Worm (Caenorhabditis elegans) whole organism, L1 larva: Measurements from ENCODE around the gene F42G2.5.

ENCODE experiments used
- C04F5.9 ChIP-seq: sonication (generic microtip); optimal IDR thresholded peaks from 2 replicates; lab custom pipeline; 2016; ENCODE audit warnings: missing genetic modification characterization, missing compliant biosample characterization
- C34B4.2 ChIP-seq: sonication (generic microtip); optimal IDR thresholded peaks from 2 replicates; lab custom pipeline; 2017; ENCODE audit warnings: mild to moderate bottlenecking, missing genetic modification characterization, missing compliant biosample characterization
- alr-1 ChIP-seq: fragments of 200-800 bp; sonication (Bioruptor generic); optimal IDR thresholded peaks from 2 replicates; lab custom pipeline; 2018; ENCODE audit warnings: borderline replicate concordance, mild to moderate bottlenecking, missing genetic modification characterization, missing compliant biosample characterization
- ama-1 ChIP-seq: fragments of 150-350 bp; optimal IDR thresholded peaks from 2 replicates; lab custom pipeline; 2014
- blmp-1 ChIP-seq: fragments of 150-350 bp; optimal IDR thresholded peaks from 2 replicates; lab custom pipeline; 2014; ENCODE audit warnings: missing biosample characterization, missing genetic modification characterization
- ceh-63 ChIP-seq: fragments of 200-800 bp; sonication (Bioruptor generic); optimal IDR thresholded peaks from 2 replicates; lab custom pipeline; 2018; ENCODE audit warnings: mild to moderate bottlenecking, missing genetic modification characterization, missing compliant biosample characterization
- ceh-82 ChIP-seq, 3 experiments: fragments of 150-350 bp in 1 of 3; sonication (generic microtip) in 2 of 3; optimal IDR thresholded peaks; 2 replicates each; lab custom pipeline; 2014 to 2017; ENCODE audit warnings: missing biosample characterization in 3 of 3, missing genetic modification characterization in 3 of 3
- ceh-88 ChIP-seq: fragments of 200-800 bp; sonication (Bioruptor generic); IDR thresholded peaks from 2 replicates; pipeline ENCODE4 v1.3.6; 2022; ENCODE audit warnings: missing genetic modification characterization, missing compliant biosample characterization
- ceh-90 ChIP-seq: sonication (generic microtip); optimal IDR thresholded peaks from 2 replicates; lab custom pipeline; 2016; ENCODE audit warnings: missing genetic modification characterization, missing compliant biosample characterization
- dpl-1 ChIP-seq, 3 experiments: fragments of 150-350 bp in 2 of 3; sonication (generic microtip) in 1 of 3; optimal IDR thresholded peaks; 2 replicates each; lab custom pipeline; 2014 to 2017; ENCODE audit warnings: missing biosample characterization in 3 of 3, missing genetic modification characterization in 3 of 3, missing genetic modification reagents in 3 of 3
- efl-1 ChIP-seq, 4 experiments: fragments of 150-350 bp; optimal IDR thresholded peaks in 3 of 4; peaks in 1 of 4; 1 replicate in 1 of 4; 2 replicates in 3 of 4; lab custom pipeline; 2014; ENCODE audit warnings: missing biosample characterization in 2 of 4, missing genetic modification characterization in 2 of 4, missing genetic modification reagents in 2 of 4
- efl-3 ChIP-seq: fragments of 200-800 bp; sonication (Bioruptor generic); optimal IDR thresholded peaks from 2 replicates; lab custom pipeline; 2018; ENCODE audit warnings: mild to moderate bottlenecking, missing genetic modification characterization, missing compliant biosample characterization
- elt-2 ChIP-seq: sonication (generic microtip); optimal IDR thresholded peaks from 2 replicates; lab custom pipeline; 2016; ENCODE audit warnings: missing genetic modification characterization, mild to moderate bottlenecking, inconsistent platforms, missing compliant biosample characterization, missing genetic modification reagents
- fos-1 ChIP-seq: fragments of 150-350 bp; optimal IDR thresholded peaks from 2 replicates; lab custom pipeline; 2014; ENCODE audit warnings: missing biosample characterization, missing genetic modification characterization
- hpl-2 ChIP-seq: fragments of 150-350 bp; optimal IDR thresholded peaks from 2 replicates; lab custom pipeline; 2014; ENCODE audit warnings: missing biosample characterization, missing genetic modification reagents, missing genetic modification characterization
- irx-1 ChIP-seq: sonication (generic microtip); optimal IDR thresholded peaks from 2 replicates; lab custom pipeline; 2016; ENCODE audit warnings: missing genetic modification characterization, missing compliant biosample characterization
- lin-14 ChIP-seq: fragments of 200-800 bp; sonication (Bioruptor generic); optimal IDR thresholded peaks from 2 replicates; lab custom pipeline; 2018; ENCODE audit warnings: mild to moderate bottlenecking, missing genetic modification characterization, moderate library complexity, missing compliant biosample characterization
- lir-3 ChIP-seq: sonication (generic microtip); optimal IDR thresholded peaks from 2 replicates; lab custom pipeline; 2016; ENCODE audit warnings: mild to moderate bottlenecking, missing genetic modification characterization, moderate library complexity, missing compliant biosample characterization; ENCODE audit not compliant: poor library complexity
- nhr-19 ChIP-seq: fragments of 200-800 bp; sonication (Bioruptor generic); conservative IDR thresholded peaks from 2 replicates; pipeline ENCODE4 v1.3.6; 2022; ENCODE audit warnings: missing genetic modification characterization, missing compliant biosample characterization
- nhr-20 ChIP-seq: sonication (generic microtip); optimal IDR thresholded peaks from 2 replicates; lab custom pipeline; 2016; ENCODE audit warnings: mild to moderate bottlenecking, missing genetic modification characterization, missing compliant biosample characterization
- nhr-237 ChIP-seq: fragments of 150-350 bp; optimal IDR thresholded peaks from 2 replicates; lab custom pipeline; 2014; ENCODE audit warnings: missing biosample characterization, missing genetic modification characterization
- nhr-47 ChIP-seq: sonication (generic microtip); optimal IDR thresholded peaks from 2 replicates; lab custom pipeline; 2016; ENCODE audit warnings: mild to moderate bottlenecking, missing genetic modification characterization, moderate library complexity, missing compliant biosample characterization
- nhr-77 ChIP-seq: fragments of 150-350 bp; optimal IDR thresholded peaks from 2 replicates; lab custom pipeline; 2014; ENCODE audit warnings: missing biosample characterization, missing genetic modification characterization
- nhr-84 ChIP-seq: sonication (generic microtip); optimal IDR thresholded peaks from 2 replicates; lab custom pipeline; 2017; ENCODE audit warnings: missing biosample characterization, missing genetic modification characterization
- nhr-85 ChIP-seq: sonication (generic microtip); peaks from one replicate; lab custom pipeline; 2016; ENCODE audit warnings: missing genetic modification characterization, inconsistent platforms, missing compliant biosample characterization
- nhr-90 ChIP-seq: sonication (generic microtip); optimal IDR thresholded peaks from 2 replicates; lab custom pipeline; 2016; ENCODE audit warnings: mild to moderate bottlenecking, missing genetic modification characterization, missing compliant biosample characterization; ENCODE audit not compliant: poor library complexity
- pax-3 ChIP-seq: fragments of 200-800 bp; sonication (Bioruptor generic); optimal IDR thresholded peaks from 2 replicates; lab custom pipeline; 2018; ENCODE audit warnings: mild to moderate bottlenecking, missing genetic modification characterization, moderate library complexity, missing compliant biosample characterization
- pqm-1 ChIP-seq: sonication (generic microtip); optimal IDR thresholded peaks from 3 replicates; lab custom pipeline; 2017; ENCODE audit warnings: missing biosample characterization, missing genetic modification characterization
- rnt-1 ChIP-seq: sonication (generic microtip); optimal IDR thresholded peaks from 2 replicates; lab custom pipeline; 2016; ENCODE audit warnings: mild to moderate bottlenecking, missing genetic modification characterization, moderate library complexity, missing compliant biosample characterization
- skn-1 ChIP-seq: fragments of 150-350 bp; optimal IDR thresholded peaks from 2 replicates; lab custom pipeline; 2014; ENCODE audit warnings: missing biosample characterization, missing genetic modification characterization
- snu-23 ChIP-seq: sonication (generic microtip); optimal IDR thresholded peaks from 2 replicates; lab custom pipeline; 2016; ENCODE audit warnings: missing genetic modification characterization, missing compliant biosample characterization
- sptf-1 ChIP-seq: fragments of 150-350 bp; optimal IDR thresholded peaks from 2 replicates; lab custom pipeline; 2014; ENCODE audit warnings: missing biosample characterization, missing genetic modification characterization
- sup-37 ChIP-seq: fragments of 200-800 bp; sonication (Bioruptor generic); optimal IDR thresholded peaks from 2 replicates; lab custom pipeline; 2018; ENCODE audit warnings: mild to moderate bottlenecking, missing genetic modification characterization, missing compliant biosample characterization
- swsn-7 ChIP-seq: sonication (generic microtip); optimal IDR thresholded peaks from 2 replicates; lab custom pipeline; 2016; ENCODE audit warnings: missing genetic modification characterization, missing compliant biosample characterization
- tlp-1 ChIP-seq: fragments of 150-350 bp; optimal IDR thresholded peaks from 2 replicates; lab custom pipeline; 2014; ENCODE audit warnings: missing biosample characterization, missing genetic modification characterization
- unc-30 ChIP-seq: sonication (generic microtip); optimal IDR thresholded peaks from 2 replicates; lab custom pipeline; 2017; ENCODE audit warnings: missing biosample characterization, missing genetic modification characterization
- unc-62 ChIP-seq: fragments of 150-350 bp; optimal IDR thresholded peaks from 2 replicates; lab custom pipeline; 2014; ENCODE audit warnings: missing biosample characterization, missing genetic modification reagents, missing genetic modification characterization
- vab-15 ChIP-seq: sonication (generic microtip); optimal IDR thresholded peaks from 2 replicates; lab custom pipeline; 2017; ENCODE audit warnings: missing genotype, mild to moderate bottlenecking, missing genetic modification characterization, missing compliant biosample characterization
- ztf-11 ChIP-seq, 2 experiments: sonication (generic microtip); optimal IDR thresholded peaks; 2 replicates each; lab custom pipeline; 2016 to 2017; ENCODE audit warnings: missing genetic modification characterization in 2 of 2, missing biosample characterization in 1 of 2, missing compliant biosample characterization in 1 of 2
- ztf-4 ChIP-seq: fragments of 150-350 bp; optimal IDR thresholded peaks from 2 replicates; lab custom pipeline; 2014; ENCODE audit warnings: missing biosample characterization, missing genetic modification characterization

Gene F42G2.5

DNA sequence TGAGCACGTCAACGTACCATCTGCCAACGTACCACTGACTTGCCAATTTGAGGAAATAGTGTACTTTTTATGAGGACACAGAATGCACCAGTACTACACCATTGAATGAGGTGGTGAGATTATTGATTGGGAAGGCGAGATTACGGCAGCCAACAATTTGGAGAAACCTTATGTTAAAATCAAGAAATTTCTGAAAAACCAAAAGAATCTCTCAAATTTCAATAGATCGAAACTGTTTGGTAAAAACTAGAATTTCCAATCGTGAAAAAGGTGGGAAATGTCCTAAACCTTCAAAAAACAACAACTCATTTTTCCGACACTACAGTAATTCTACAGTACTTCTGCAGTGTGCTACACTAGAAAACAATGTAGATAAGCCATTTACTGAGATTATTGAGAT, 14.2 kb upstream of the F42G2.5 start, which contains the start of gene ceh-86:
TSS of gene ceh-86 (minus strand) at position 101 of the 400 bp plus-strand sequence.
- TF ChIP-seq fos-1 (tag; lab: Kevin White, UChicago) (no peak), C34B4.2 (tag; lab: Kevin White, UChicago) (no peak), ceh-88 (no peak), nhr-20 (tag; lab: Kevin White, UChicago) (no peak), nhr-19 (GFP tag; lab: Robert Waterston, UW) (no peak), pax-3 (tag; lab: Kevin White, UChicago) (no peak), swsn-7 (tag; lab: Kevin White, UChicago) (no peak), vab-15 (tag; lab: Kevin White, UChicago) (no peak), efl-3 (no peak), nhr-84 (tag; lab: Kevin White, UChicago) (no peak)

DNA sequence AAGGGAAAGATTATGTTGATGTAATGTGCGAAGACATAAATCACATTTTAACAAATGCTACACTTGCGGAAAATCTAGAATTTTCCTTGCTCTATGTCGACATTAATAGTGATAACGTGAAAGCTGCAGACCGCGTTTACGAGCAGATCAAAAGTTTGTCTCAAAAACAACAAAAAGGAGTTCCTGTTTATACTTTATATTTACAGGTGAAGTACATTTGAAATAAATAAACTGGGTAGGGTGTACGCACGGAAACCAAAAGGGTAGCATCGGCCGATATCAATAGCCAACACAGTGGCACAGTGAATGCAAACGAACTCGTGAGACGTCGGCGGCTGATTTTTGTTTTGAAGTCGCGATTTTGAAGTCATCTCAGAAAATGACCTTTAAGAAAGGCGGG, 4.6 kb upstream of the F42G2.5 start:
- no peak for TF ChIP-seq efl-1 (optimal IDR thresholded peaks at IDR 0.05; lab: Kevin White, UChicago)
- TF ChIP-seq efl-1 (GFP tag; optimal IDR thresholded peaks at IDR 0.05 in 1 of 2; lab: Kevin White, UChicago): peak in 1 of 2 experiments; percentile 38
- TF ChIP-seq pqm-1 (tag; lab: Kevin White, UChicago): no peak

- no peak for TF ChIP-seq C34B4.2 (tag; lab: Kevin White, UChicago)
- TF ChIP-seq, all 84 proteins: peak for 0
Measured at ce11 chrII:2421905-2422304, 4.1 kb upstream of the F42G2.5 start, which contains the start of gene F42G2.2. Gene F42G2.2, plus strand, starts transcription at chrII:2422205.

DNA sequence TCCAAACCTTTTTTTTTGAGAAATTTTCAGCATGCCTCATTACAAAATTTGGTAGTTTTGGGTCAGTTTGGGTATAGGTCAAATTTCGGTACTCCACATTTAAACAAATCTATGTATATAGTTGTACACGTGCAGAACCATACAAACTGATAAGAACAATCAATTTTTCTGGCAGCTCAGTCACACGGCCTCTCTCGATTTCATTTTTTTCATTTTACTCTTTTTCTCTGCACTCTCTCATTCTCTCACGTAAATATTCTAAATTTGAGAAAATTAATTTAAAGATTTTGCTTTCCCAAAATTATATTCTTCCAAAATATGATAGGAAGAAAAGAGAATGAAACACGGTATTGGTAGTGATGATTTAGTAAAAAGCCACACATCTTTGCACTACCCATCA, 3.4 kb upstream of the F42G2.5 start:
- TF ChIP-seq hpl-2 (GFP tag; lab: Kevin White, UChicago): no peak
- TF ChIP-seq unc-62: no peak
- TF ChIP-seq ceh-90: no peak
- no peak for TF ChIP-seq rnt-1 (tag; lab: Kevin White, UChicago)
- TF ChIP-seq nhr-47: no peak
- peak; percentile 22 for TF ChIP-seq elt-2 (tag; lab: Kevin White, UChicago)
- no peak for TF ChIP-seq nhr-90 (tag; lab: Kevin White, UChicago)
- no peak for TF ChIP-seq nhr-77 (tag; lab: Kevin White, UChicago)
- TF ChIP-seq, all 84 proteins: peak for 1

ce11 chrII:2420685-2421084, 2.9 kb upstream of the F42G2.5 start:
- TF ChIP-seq elt-2 (tag; lab: Kevin White, UChicago) (peak; percentile 42), hpl-2 (GFP tag; lab: Kevin White, UChicago) (peak; percentile 9), blmp-1 (tag; lab: Kevin White, UChicago) (no peak)

DNA sequence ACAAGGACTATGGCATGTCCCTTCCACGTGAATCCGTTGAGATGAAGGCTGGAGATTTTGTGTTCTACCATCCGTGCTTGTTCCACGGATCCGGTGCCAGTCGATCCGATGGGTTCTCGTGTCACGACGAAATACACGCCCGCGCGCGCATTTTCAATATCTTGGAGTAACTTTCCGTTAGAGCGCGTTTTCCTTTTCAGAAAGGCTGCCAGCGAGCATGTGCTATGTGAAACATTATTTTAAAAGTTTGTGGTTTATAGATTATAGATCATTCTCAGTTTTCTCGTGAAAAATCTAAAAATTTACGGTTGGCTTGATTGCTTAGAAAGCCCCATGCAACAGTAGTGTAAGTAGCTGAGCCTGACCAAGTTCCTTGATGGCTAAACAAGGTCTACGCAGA, 1.0 kb upstream of the F42G2.5 start, which contains the start of gene fbxc-20:
TSS of gene fbxc-20 (plus strand) at position 301 of the 400 bp plus-strand sequence.
- TF ChIP-seq lin-14 (GFP tag; lab: Kevin White, UChicago) (no peak), ceh-63 (GFP tag; lab: Kevin White, UChicago) (no peak)

ce11 chrII:2415439-2415838, 2.4 kb downstream of the F42G2.5 start, which contains the start of gene fbxa-4:
Gene fbxa-4, minus strand, starts transcription at chrII:2415531.
- TF ChIP-seq C04F5.9 (no peak), lir-3 (tag; lab: Kevin White, UChicago) (no peak), ztf-11 (tag; optimal IDR thresholded peaks at IDR 0.05; lab: Kevin White, UChicago) (no peak), ama-1 (no peak), rnt-1 (tag; lab: Kevin White, UChicago) (no peak), ceh-82 (tag; optimal IDR thresholded peaks at IDR 0.05; lab: Kevin White, UChicago) (no peak), alr-1 (tag; lab: Kevin White, UChicago) (no peak), dpl-1 (GFP tag; optimal IDR thresholded peaks at IDR 0.05; lab: Kevin White, UChicago) (peak in 1 of 3 experiments; percentile 4), skn-1 (tag; lab: Kevin White, UChicago) (no peak), snu-23 (GFP tag; lab: Kevin White, UChicago) (no peak), tlp-1 (tag; lab: Kevin White, UChicago) (no peak), sup-37 (GFP tag; lab: Kevin White, UChicago) (no peak), sptf-1 (tag; lab: Kevin White, UChicago) (no peak), ceh-88 (no peak), efl-1 (optimal IDR thresholded peaks at IDR 0.05; lab: Kevin White, UChicago) (peak in 1 of 2 experiments; percentile 27), efl-1 (GFP tag; optimal IDR thresholded peaks at IDR 0.05 in 1 of 2; lab: Kevin White, UChicago) (peak in 1 of 2 experiments; percentile 35), nhr-237 (tag; lab: Kevin White, UChicago) (no peak), unc-62 (no peak), irx-1 (no peak), ztf-4 (tag; lab: Kevin White, UChicago) (no peak), nhr-85 (no peak), pqm-1 (tag; lab: Kevin White, UChicago) (no peak), unc-30 (tag; lab: Kevin White, UChicago) (no peak)
